Fruit fly (Drosophila melanogaster) whole organism, embryonic: ENCODE data around the gene Nmdar2.
A peak's percentile ranks its signal among the peaks of the same experiment; 100 is the strongest.

ENCODE experiments used
- Ada2b ChIP-seq: fragments of 200-800 bp; sonication (Bioruptor generic); IDR thresholded peaks from 2 replicates; pipeline ENCODE4 v1.3.6; 2022; ENCODE audit warnings: missing biosample characterization, missing genetic modification characterization
- Atf-2 ChIP-seq: fragments of 200-800 bp; sonication (Bioruptor generic); optimal IDR thresholded peaks from 2 replicates; lab custom pipeline; 2016; ENCODE audit warnings: missing biosample characterization, missing genetic modification characterization
- B-H2 ChIP-seq: fragments of 200-800 bp; sonication (Bioruptor generic); optimal IDR thresholded peaks from 2 replicates; lab custom pipeline; 2018; ENCODE audit warnings: missing biosample characterization, mild to moderate bottlenecking, missing genetic modification characterization
- BEAF-32 ChIP-seq: fragments of 200-800 bp; sonication (Bioruptor generic); optimal IDR thresholded peaks from 3 replicates; lab custom pipeline; 2017; ENCODE audit warnings: missing biosample characterization, missing genetic modification characterization, mild to moderate bottlenecking, moderate library complexity, missing genetic modification reagents
- CG1024 ChIP-seq: fragments of 200-800 bp; sonication (Bioruptor generic); IDR thresholded peaks from 2 replicates; pipeline ENCODE4 v1.3.6; 2022; ENCODE audit warnings: missing biosample characterization, missing genetic modification characterization
- CG12659 ChIP-seq: fragments of 200-800 bp; sonication (Bioruptor generic); optimal IDR thresholded peaks from 3 replicates; lab custom pipeline; 2017; ENCODE audit warnings: mild to moderate bottlenecking, missing biosample characterization, missing genetic modification reagents, missing genetic modification characterization
- CG14667 ChIP-seq: fragments of 200-800 bp; sonication (Bioruptor generic); IDR thresholded peaks from 2 replicates; pipeline ENCODE4 v1.3.6; 2022; ENCODE audit warnings: missing biosample characterization, missing genetic modification characterization
- CG17568 ChIP-seq: fragments of 200-800 bp; sonication (Bioruptor generic); optimal IDR thresholded peaks from 2 replicates; lab custom pipeline; 2018; ENCODE audit warnings: missing biosample characterization, mild to moderate bottlenecking, missing genetic modification characterization, moderate library complexity
- CG18619 ChIP-seq: fragments of 200-800 bp; sonication (Bioruptor generic); optimal IDR thresholded peaks from 3 replicates; lab custom pipeline; 2017; ENCODE audit warnings: missing biosample characterization, mild to moderate bottlenecking, missing genetic modification characterization
- CG2202 ChIP-seq: fragments of 200-800 bp; sonication (Bioruptor generic); optimal IDR thresholded peaks from 2 replicates; lab custom pipeline; 2018; ENCODE audit warnings: missing biosample characterization, mild to moderate bottlenecking, missing genetic modification characterization
- CG2678 ChIP-seq: fragments of 200-800 bp; sonication (Bioruptor generic); optimal IDR thresholded peaks from 3 replicates; lab custom pipeline; 2019; ENCODE audit warnings: missing biosample characterization, mild to moderate bottlenecking, missing genetic modification characterization, moderate library complexity
- CG2889 ChIP-seq: fragments of 200-800 bp; sonication (Bioruptor generic); IDR thresholded peaks from 3 replicates; pipeline ENCODE4 v1.3.6; 2022; ENCODE audit warnings: missing biosample characterization, missing genetic modification characterization
- CG31441 ChIP-seq: fragments of 200-800 bp; sonication (Bioruptor generic); IDR thresholded peaks from 2 replicates; pipeline ENCODE4 v1.3.6; 2022; ENCODE audit warnings: missing biosample characterization, missing genetic modification characterization
- CG33213 ChIP-seq: fragments of 200-800 bp; sonication (Bioruptor generic); optimal IDR thresholded peaks from 3 replicates; lab custom pipeline; 2016; ENCODE audit warnings: missing biosample characterization, missing genetic modification characterization
- CG4854 ChIP-seq: fragments of 200-800 bp; sonication (Bioruptor generic); optimal IDR thresholded peaks from 2 replicates; lab custom pipeline; 2016; ENCODE audit warnings: missing biosample characterization, missing genetic modification characterization, inconsistent platforms
- CG9609 ChIP-seq: fragments of 200-800 bp; sonication (Bioruptor generic); optimal IDR thresholded peaks from 3 replicates; lab custom pipeline; 2016; ENCODE audit warnings: missing biosample characterization, missing genetic modification characterization
- CG9797 ChIP-seq: fragments of 200-800 bp; sonication (Bioruptor generic); optimal IDR thresholded peaks from 3 replicates; lab custom pipeline; 2018; ENCODE audit warnings: missing biosample characterization, mild to moderate bottlenecking, missing genetic modification characterization
- CrebB ChIP-seq: fragments of 200-800 bp; sonication (Bioruptor generic); optimal IDR thresholded peaks from 3 replicates; lab custom pipeline; 2018; ENCODE audit warnings: missing biosample characterization, mild to moderate bottlenecking, missing genetic modification characterization
- Deaf1 ChIP-seq: fragments of 200-800 bp; optimal IDR thresholded peaks from 3 replicates; lab custom pipeline; 2019; ENCODE audit warnings: missing biosample characterization, mild to moderate bottlenecking, missing genetic modification characterization, moderate library complexity
- Dfd ChIP-seq, 2 experiments: fragments of >200 bp; optimal IDR thresholded peaks; 2 replicates each; lab custom pipeline; 2017; ENCODE audit warnings: missing biosample characterization in 2 of 2, missing genetic modification characterization in 2 of 2
- Dip2 ChIP-seq: fragments of 200-800 bp; sonication (Bioruptor generic); IDR thresholded peaks from 2 replicates; pipeline ENCODE4 v1.3.6; 2022; ENCODE audit warnings: missing biosample characterization, missing genetic modification characterization
- Dip3 ChIP-seq: fragments of 200-800 bp; sonication (Bioruptor generic); optimal IDR thresholded peaks from 3 replicates; lab custom pipeline; 2016; ENCODE audit warnings: missing biosample characterization, missing genetic modification characterization
- Dp ChIP-seq: fragments of 200-800 bp; sonication (Bioruptor generic); optimal IDR thresholded peaks from 2 replicates; lab custom pipeline; 2018; ENCODE audit warnings: missing biosample characterization, mild to moderate bottlenecking, missing genetic modification characterization, moderate library complexity
- H15 ChIP-seq: fragments of 200-800 bp; sonication (Bioruptor generic); IDR thresholded peaks from 3 replicates; pipeline ENCODE4 v1.3.6; 2022; ENCODE audit warnings: missing biosample characterization, missing genetic modification characterization
- Hmr ChIP-seq: fragments of 200-800 bp; sonication (Bioruptor generic); optimal IDR thresholded peaks from 3 replicates; lab custom pipeline; 2017; ENCODE audit warnings: mild to moderate bottlenecking, missing biosample characterization, missing genetic modification reagents, missing genetic modification characterization
- Med ChIP-seq: fragments of 200-800 bp; sonication (Bioruptor generic); peaks from one replicate; lab custom pipeline; 2016; ENCODE audit warnings: missing biosample characterization, missing genetic modification characterization, mild to moderate bottlenecking, inconsistent platforms, moderate library complexity
- Spps ChIP-seq: fragments of 200-800 bp; sonication (Bioruptor generic); optimal IDR thresholded peaks from 2 replicates; lab custom pipeline; 2018; ENCODE audit warnings: missing biosample characterization, mild to moderate bottlenecking, missing genetic modification characterization
- Usf ChIP-seq: fragments of 200-800 bp; sonication (Bioruptor generic); optimal IDR thresholded peaks from 2 replicates; lab custom pipeline; 2017; ENCODE audit warnings: missing genotype, missing biosample characterization, missing genetic modification characterization
- cas ChIP-seq: fragments of 200-800 bp; sonication (Bioruptor generic); IDR thresholded peaks from 2 replicates; pipeline ENCODE4 v1.3.6; 2022; ENCODE audit warnings: missing biosample characterization, missing genetic modification characterization
- caup ChIP-seq: fragments of 200-800 bp; sonication (Bioruptor generic); optimal IDR thresholded peaks from 3 replicates; lab custom pipeline; 2017; ENCODE audit warnings: missing biosample characterization, mild to moderate bottlenecking, missing genetic modification characterization, moderate library complexity; ENCODE audit not compliant: severe bottlenecking
- chm ChIP-seq: fragments of 200-800 bp; sonication (Bioruptor generic); IDR thresholded peaks from 2 replicates; pipeline ENCODE4 v1.3.6; 2022; ENCODE audit warnings: missing biosample characterization, missing genetic modification characterization
- cwo ChIP-seq: fragments of 200-800 bp; sonication (Bioruptor generic); optimal IDR thresholded peaks from 3 replicates; lab custom pipeline; 2017; ENCODE audit warnings: missing biosample characterization, missing genetic modification characterization, mild to moderate bottlenecking, moderate library complexity, missing genetic modification reagents
- dan ChIP-seq: fragments of 200-800 bp; sonication (Bioruptor generic); IDR thresholded peaks from 2 replicates; pipeline ENCODE4 v1.3.6; 2022; ENCODE audit warnings: missing biosample characterization, missing genetic modification characterization
- danr ChIP-seq: fragments of 200-800 bp; sonication (Bioruptor generic); IDR thresholded peaks from 2 replicates; pipeline ENCODE4 v1.3.6; 2022; ENCODE audit warnings: missing biosample characterization, missing genetic modification characterization
- dimm ChIP-seq: fragments of 200-800 bp; sonication (Bioruptor generic); IDR thresholded peaks from 2 replicates; pipeline ENCODE4 v1.3.6; 2022; ENCODE audit warnings: missing biosample characterization, missing genetic modification characterization
- jing ChIP-seq: fragments of 200-800 bp; sonication (Bioruptor generic); optimal IDR thresholded peaks from 2 replicates; lab custom pipeline; 2018; ENCODE audit warnings: missing biosample characterization, mild to moderate bottlenecking, missing genetic modification characterization
- ken ChIP-seq: fragments of 200-800 bp; sonication (Bioruptor generic); IDR thresholded peaks from 3 replicates; pipeline ENCODE4 v1.3.6; 2022; ENCODE audit warnings: missing biosample characterization, missing genetic modification characterization
- kni ChIP-seq: fragments of 200-800 bp; sonication (Bioruptor generic); optimal IDR thresholded peaks from 3 replicates; lab custom pipeline; 2017; ENCODE audit warnings: mild to moderate bottlenecking, missing biosample characterization, missing genetic modification reagents, missing genetic modification characterization
- lmd ChIP-seq: fragments of 200-800 bp; sonication (Bioruptor generic); IDR thresholded peaks from 2 replicates; pipeline ENCODE4 v1.3.6; 2022; ENCODE audit warnings: missing biosample characterization, missing genetic modification characterization
- nerfin-2 ChIP-seq: fragments of 200-800 bp; sonication (Bioruptor generic); IDR thresholded peaks from 2 replicates; pipeline ENCODE4 v1.3.6; 2022; ENCODE audit warnings: missing biosample characterization, missing genetic modification characterization; ENCODE audit not compliant: partially characterized antibody
- phol ChIP-seq: fragments of 200-800 bp; sonication (Bioruptor generic); optimal IDR thresholded peaks from 3 replicates; lab custom pipeline; 2018; ENCODE audit warnings: missing biosample characterization, mild to moderate bottlenecking, missing genetic modification characterization, moderate library complexity
- pros ChIP-seq: fragments of 200-800 bp; sonication (Bioruptor generic); optimal IDR thresholded peaks from 3 replicates; lab custom pipeline; 2019; ENCODE audit warnings: missing biosample characterization, mild to moderate bottlenecking, missing genetic modification characterization, moderate library complexity
- ro ChIP-seq: fragments of 200-800 bp; sonication (Bioruptor generic); IDR thresholded peaks from 2 replicates; pipeline ENCODE4 v1.3.6; 2022; ENCODE audit warnings: missing biosample characterization, missing genetic modification characterization
- row ChIP-seq: fragments of 200-800 bp; sonication (Bioruptor generic); IDR thresholded peaks from 3 replicates; pipeline ENCODE4 v1.3.6; 2022; ENCODE audit warnings: missing biosample characterization, missing genetic modification characterization
- slbo ChIP-seq: fragments of 200-800 bp; sonication (Bioruptor generic); IDR thresholded peaks from 2 replicates; pipeline ENCODE4 v1.3.6; 2022; ENCODE audit warnings: missing biosample characterization, missing genetic modification characterization
- so ChIP-seq: fragments of 200-800 bp; sonication (Bioruptor generic); IDR thresholded peaks from 3 replicates; pipeline ENCODE4 v1.3.6; 2022; ENCODE audit warnings: missing biosample characterization, missing genetic modification characterization
- stc ChIP-seq: fragments of 200-800 bp; sonication (Bioruptor generic); IDR thresholded peaks from 2 replicates; pipeline ENCODE4 v1.3.6; 2022; ENCODE audit warnings: missing biosample characterization, missing genetic modification characterization
- tap ChIP-seq: fragments of 200-800 bp; optimal IDR thresholded peaks from 3 replicates; lab custom pipeline; 2019; ENCODE audit warnings: missing biosample characterization, mild to moderate bottlenecking, missing genetic modification characterization, moderate library complexity
- trem ChIP-seq: fragments of 200-800 bp; optimal IDR thresholded peaks from 3 replicates; lab custom pipeline; 2019; ENCODE audit warnings: missing biosample characterization, mild to moderate bottlenecking, missing genetic modification characterization, moderate library complexity
- tup ChIP-seq: fragments of 200-800 bp; sonication (Bioruptor generic); optimal IDR thresholded peaks from 2 replicates; lab custom pipeline; 2016; ENCODE audit warnings: missing biosample characterization, mild to moderate bottlenecking, missing genetic modification characterization, moderate library complexity
- wek ChIP-seq: fragments of 200-800 bp; sonication (Bioruptor generic); optimal IDR thresholded peaks from 3 replicates; lab custom pipeline; 2018; ENCODE audit warnings: missing biosample characterization, mild to moderate bottlenecking, missing genetic modification characterization, moderate library complexity
- wor ChIP-seq: fragments of 200-800 bp; sonication (Bioruptor generic); IDR thresholded peaks from 2 replicates; pipeline ENCODE4 v1.3.6; 2022; ENCODE audit warnings: missing biosample characterization, missing genetic modification characterization

The Nmdar2 gene

DNA sequence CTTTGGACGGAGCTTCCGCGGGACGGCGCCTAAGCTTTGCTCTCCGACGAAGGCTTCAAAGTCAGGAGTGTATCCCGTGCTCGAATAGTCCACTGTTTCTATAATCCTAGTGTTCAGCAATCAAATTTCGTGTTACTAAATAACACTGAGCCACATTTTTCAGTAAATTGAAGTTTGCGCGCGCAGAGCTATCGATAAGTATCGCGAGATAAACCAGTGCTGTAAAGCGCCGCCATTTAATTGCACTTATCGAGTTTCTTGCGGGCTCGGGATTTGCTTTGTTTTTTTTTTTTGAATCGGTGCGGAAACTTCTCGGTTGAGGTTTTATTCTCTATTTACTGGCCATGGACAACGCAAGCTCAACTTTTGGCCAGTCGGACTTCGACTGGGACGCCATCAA is 30.8 kb downstream of the Nmdar2 start, which contains the start of the genes Rab27 and mei-38 (continued):
- TF ChIP-seq dimm (GFP tag; lab: Robert Waterston, UW) (no peak), CG1024 (GFP tag; lab: Robert Waterston, UW) (no peak), CG2889 (GFP tag; lab: Robert Waterston, UW) (no peak), Atf-2 (GFP tag; lab: Kevin White, UChicago) (no peak), wor (GFP tag; lab: Robert Waterston, UW) (no peak), Usf (no peak), dan (GFP tag; lab: Robert Waterston, UW) (no peak), Ada2b (no peak), phol (tag; lab: Kevin White, UChicago) (peak; percentile 48), kni (no peak), CG4854 (no peak), CG17568 (GFP tag; lab: Kevin White, UChicago) (no peak), pros (GFP tag; lab: Kevin White, UChicago) (no peak), chm (GFP tag; lab: Robert Waterston, UW) (no peak), cwo (no peak), so (GFP tag; lab: Robert Waterston, UW) (no peak), CG12659 (GFP tag; lab: Kevin White, UChicago) (no peak), cas (GFP tag; lab: Robert Waterston, UW) (no peak), CG9609 (GFP tag; lab: Kevin White, UChicago) (peak; percentile 42), BEAF-32 (GFP tag; lab: Kevin White, UChicago) (peak; percentile 80), CG9797 (GFP tag; lab: Kevin White, UChicago) (peak; percentile 32), CG2678 (tag; lab: Kevin White, UChicago) (no peak), caup (GFP tag; lab: Kevin White, UChicago) (peak; percentile 22), danr (GFP tag; lab: Robert Waterston, UW) (no peak), slbo (GFP tag; lab: Robert Waterston, UW) (peak; percentile 57; the same call in 1 of the 2 replicates), Dfd (GFP tag; optimal IDR thresholded peaks at IDR 0.05; lab: Kevin White, UChicago) (no peak), CG18619 (no peak), row (GFP tag; lab: Robert Waterston, UW) (peak; percentile 8; the same call in 1 of the 3 replicates), tup (GFP tag; lab: Kevin White, UChicago) (no peak), Dp (GFP tag; lab: Kevin White, UChicago) (peak; percentile 93), lmd (GFP tag; lab: Robert Waterston, UW) (no peak), ken (GFP tag; lab: Robert Waterston, UW) (0 out of 3 replicates have a peak, but pooled peaks have one; percentile 48), trem (tag; lab: Kevin White, UChicago) (peak; percentile 33), Hmr (GFP tag; lab: Kevin White, UChicago) (no peak), wek (GFP tag; lab: Kevin White, UChicago) (no peak), CG14667 (GFP tag; lab: Robert Waterston, UW) (no peak), jing (GFP tag; lab: Kevin White, UChicago) (no peak), Deaf1 (tag; lab: Kevin White, UChicago) (no peak), nerfin-2 (GFP tag; lab: Robert Waterston, UW) (0 out of 2 replicates have a peak, but pooled peaks have one; percentile 29), ro (GFP tag; lab: Robert Waterston, UW) (no peak), Med (GFP tag; lab: Kevin White, UChicago) (peak; percentile 76), tap (no peak), Spps (tag; lab: Kevin White, UChicago) (no peak), CG33213 (no peak), CG31441 (GFP tag; lab: Robert Waterston, UW) (no peak), H15 (GFP tag; lab: Robert Waterston, UW) (no peak), B-H2 (GFP tag; lab: Kevin White, UChicago) (peak; percentile 11), CG2202 (tag; lab: Kevin White, UChicago) (no peak), stc (GFP tag; lab: Robert Waterston, UW) (no peak), Dip2 (no peak), CrebB (tag; lab: Kevin White, UChicago) (no peak), Dip3 (peak; percentile 2)
